Worm (Caenorhabditis elegans): ENCODE results near the gene F19G12.9.

ce11 chrX:1451240-1451639, 32.2 kb downstream of the F19G12.9 start:
- TF ChIP-seq elt-1 (tag; optimal IDR thresholded peaks at IDR 0.05) (no peak), crh-2 (tag; optimal IDR thresholded peaks at IDR 0.05) (no peak), zag-1 (tag; optimal IDR thresholded peaks at IDR 0.05) (no peak), aly-2 (tag; optimal IDR thresholded peaks at IDR 0.05) (no peak), ama-1 (optimal IDR thresholded peaks at IDR 0.05) (no peak), ceh-82 (tag; optimal IDR thresholded peaks at IDR 0.05) (no peak), F13H6.1 (tag; optimal IDR thresholded peaks at IDR 0.05) (no peak), nhr-25 (tag; optimal IDR thresholded peaks at IDR 0.05) (no peak)

Measured in whole organism, L2 larva.